Worm (Caenorhabditis elegans) whole organism, L2 larva: ENCODE results near the gene M04B2.4.

Experiments used
- C34F6.9 ChIP-seq: fragments of 150-350 bp; optimal IDR thresholded peaks from 2 replicates; lab custom pipeline; 2014; ENCODE audit warnings: missing biosample characterization, missing genetic modification characterization
- F13H6.1 ChIP-seq: sonication (generic microtip); optimal IDR thresholded peaks from 2 replicates; lab custom pipeline; 2016; ENCODE audit warnings: missing genetic modification characterization, missing compliant biosample characterization
- R02D3.7 ChIP-seq: fragments of 150-350 bp; optimal IDR thresholded peaks from 2 replicates; lab custom pipeline; 2014; ENCODE audit warnings: missing biosample characterization, missing genetic modification characterization
- Y55F3AM.14 ChIP-seq: fragments of 200-800 bp; sonication (Bioruptor generic); optimal IDR thresholded peaks from 2 replicates; lab custom pipeline; 2018; ENCODE audit warnings: mild to moderate bottlenecking, missing genetic modification characterization, missing compliant biosample characterization
- alr-1 ChIP-seq: fragments of 150-350 bp; optimal IDR thresholded peaks from 2 replicates; lab custom pipeline; 2014; ENCODE audit warnings: missing biosample characterization, missing genetic modification characterization
- aly-2 ChIP-seq: fragments of 150-350 bp; optimal IDR thresholded peaks from 2 replicates; lab custom pipeline; 2014; ENCODE audit warnings: missing biosample characterization, missing genetic modification characterization
- ama-1 ChIP-seq: fragments of 150-350 bp; optimal IDR thresholded peaks from 2 replicates; lab custom pipeline; 2018; ENCODE audit warnings: inconsistent platforms
- ceh-82 ChIP-seq: fragments of 150-350 bp; optimal IDR thresholded peaks from 2 replicates; lab custom pipeline; 2014; ENCODE audit warnings: missing biosample characterization, missing genetic modification characterization
- crh-2 ChIP-seq: sonication (generic microtip); optimal IDR thresholded peaks from 2 replicates; lab custom pipeline; 2017; ENCODE audit warnings: missing biosample characterization, missing genetic modification characterization
- dmd-4 ChIP-seq: sonication (generic microtip); optimal IDR thresholded peaks from 2 replicates; lab custom pipeline; 2017; ENCODE audit warnings: missing biosample characterization, missing genetic modification characterization
- egl-27 ChIP-seq: sonication (generic microtip); optimal IDR thresholded peaks from 3 replicates; lab custom pipeline; 2017; ENCODE audit warnings: missing biosample characterization, missing genetic modification reagents, missing genetic modification characterization
- elt-3 ChIP-seq: sonication (generic microtip); optimal IDR thresholded peaks from 2 replicates; lab custom pipeline; 2017; ENCODE audit warnings: missing biosample characterization, missing genetic modification characterization
- fos-1 ChIP-seq: fragments of 150-350 bp; optimal IDR thresholded peaks from 2 replicates; lab custom pipeline; 2014; ENCODE audit warnings: missing biosample characterization, missing genetic modification characterization
- lin-11 ChIP-seq: fragments of 150-350 bp; sonication (generic microtip); optimal IDR thresholded peaks from 2 replicates; lab custom pipeline; 2014; ENCODE audit warnings: missing biosample characterization, missing genetic modification characterization, inconsistent platforms, mixed read lengths
- lin-13 ChIP-seq: fragments of 150-350 bp; optimal IDR thresholded peaks from 2 replicates; lab custom pipeline; 2014; ENCODE audit warnings: missing biosample characterization, missing genetic modification reagents, missing genetic modification characterization
- lsy-2 ChIP-seq, 2 experiments: fragments of 150-350 bp in 1 of 2; sonication (generic microtip) in 1 of 2; optimal IDR thresholded peaks; 2 replicates each; lab custom pipeline; 2014 to 2017; ENCODE audit warnings: missing biosample characterization in 2 of 2, missing genetic modification characterization in 2 of 2
- mab-5 ChIP-seq: fragments of 150-350 bp; optimal IDR thresholded peaks from 2 replicates; lab custom pipeline; 2014; ENCODE audit warnings: missing biosample characterization, missing genetic modification characterization
- mbf-1 ChIP-seq: sonication (generic microtip); optimal IDR thresholded peaks from 2 replicates; lab custom pipeline; 2017; ENCODE audit warnings: missing biosample characterization, missing genetic modification characterization
- mdl-1 ChIP-seq, 2 experiments: fragments of 150-350 bp in 1 of 2; sonication (generic microtip) in 1 of 2; optimal IDR thresholded peaks; 2 replicates each; lab custom pipeline; 2017; ENCODE audit warnings: missing biosample characterization in 2 of 2, missing genetic modification characterization in 2 of 2
- nhr-10 ChIP-seq: sonication (generic microtip); optimal IDR thresholded peaks from 2 replicates; lab custom pipeline; 2017; ENCODE audit warnings: missing biosample characterization, missing genetic modification characterization
- nhr-11 ChIP-seq: fragments of 150-350 bp; optimal IDR thresholded peaks from 2 replicates; lab custom pipeline; 2014; ENCODE audit warnings: missing biosample characterization, missing genetic modification characterization
- nhr-12 ChIP-seq: fragments of 150-350 bp; optimal IDR thresholded peaks from 2 replicates; lab custom pipeline; 2014; ENCODE audit warnings: missing biosample characterization, missing genetic modification characterization
- nhr-129 ChIP-seq: fragments of 150-350 bp; optimal IDR thresholded peaks from 2 replicates; lab custom pipeline; 2014; ENCODE audit warnings: missing biosample characterization, missing genetic modification characterization
- nhr-21 ChIP-seq: fragments of 150-350 bp; optimal IDR thresholded peaks from 2 replicates; lab custom pipeline; 2014; ENCODE audit warnings: missing biosample characterization, missing genetic modification characterization
- nhr-25 ChIP-seq: fragments of 150-350 bp; sonication (generic microtip); optimal IDR thresholded peaks from 3 replicates; lab custom pipeline; 2014; ENCODE audit warnings: missing biosample characterization, missing genetic modification characterization
- nhr-77 ChIP-seq: fragments of 150-350 bp; optimal IDR thresholded peaks from 2 replicates; lab custom pipeline; 2014; ENCODE audit warnings: missing biosample characterization, missing genetic modification characterization
- peb-1 ChIP-seq: fragments of 150-350 bp; optimal IDR thresholded peaks from 2 replicates; lab custom pipeline; 2014; ENCODE audit warnings: missing biosample characterization, missing genetic modification characterization
- sem-4 ChIP-seq: fragments of 150-350 bp; optimal IDR thresholded peaks from 2 replicates; lab custom pipeline; 2014; ENCODE audit warnings: missing biosample characterization, missing genetic modification reagents, missing genetic modification characterization
- sma-3 ChIP-seq: sonication (generic microtip); optimal IDR thresholded peaks from 2 replicates; lab custom pipeline; 2016; ENCODE audit warnings: missing genetic modification reagents, missing genetic modification characterization, missing compliant biosample characterization
- sma-9 ChIP-seq, 2 experiments: fragments of 150-350 bp in 1 of 2; sonication (generic microtip) in 1 of 2; optimal IDR thresholded peaks; 2 replicates each; lab custom pipeline; 2014 to 2016; ENCODE audit warnings: missing genetic modification characterization in 2 of 2, mild to moderate bottlenecking in 1 of 2, missing biosample characterization in 1 of 2, missing compliant biosample characterization in 1 of 2, missing genetic modification reagents in 1 of 2, moderate library complexity in 1 of 2
- snpc-4 ChIP-seq: fragments of 150-350 bp; optimal IDR thresholded peaks from 2 replicates; lab custom pipeline; 2014; ENCODE audit warnings: missing biosample characterization, missing genetic modification characterization
- unc-55 ChIP-seq: fragments of 150-350 bp; sonication (generic microtip); optimal IDR thresholded peaks from 3 replicates; lab custom pipeline; 2014; ENCODE audit warnings: missing biosample characterization, missing genetic modification reagents, missing genetic modification characterization
- unc-62 ChIP-seq: fragments of 150-350 bp; optimal IDR thresholded peaks from 2 replicates; lab custom pipeline; 2014; ENCODE audit warnings: missing biosample characterization, missing genetic modification reagents, missing genetic modification characterization
- zag-1 ChIP-seq: fragments of 150-350 bp; optimal IDR thresholded peaks from 2 replicates; lab custom pipeline; 2014; ENCODE audit warnings: missing biosample characterization, missing genetic modification characterization
- ztf-1 ChIP-seq: fragments of 200-800 bp; sonication (Bioruptor generic); conservative IDR thresholded peaks from 2 replicates; pipeline ENCODE4 v1.3.6; 2022; ENCODE audit warnings: missing genetic modification characterization, missing compliant biosample characterization
- ztf-11 ChIP-seq: sonication (generic microtip); optimal IDR thresholded peaks from 2 replicates; lab custom pipeline; 2017; ENCODE audit warnings: missing biosample characterization, missing genetic modification characterization
- ztf-4 ChIP-seq: fragments of 150-350 bp; optimal IDR thresholded peaks from 2 replicates; lab custom pipeline; 2014; ENCODE audit warnings: missing biosample characterization, missing genetic modification characterization

M04B2.4 gene

ce11 chrIV:11549694-11550093, 28.9 kb upstream of the M04B2.4 start (continued):
- TF ChIP-seq R02D3.7 (tag; lab: Kevin White, UChicago): peak; percentile 5
- TF ChIP-seq sem-4 (tag; lab: Kevin White, UChicago): peak; percentile 39
- TF ChIP-seq alr-1 (tag; lab: Kevin White, UChicago): no peak
- no peak for TF ChIP-seq unc-62 (GFP tag; lab: Kevin White, UChicago)
- TF ChIP-seq mbf-1 (tag; lab: Kevin White, UChicago): no peak
- TF ChIP-seq ama-1: no peak
- TF ChIP-seq aly-2: no peak

- no peak for TF ChIP-seq ztf-1
- TF ChIP-seq mab-5 (tag; lab: Kevin White, UChicago): no peak
- TF ChIP-seq lin-11: no peak
- TF ChIP-seq Y55F3AM.14 (GFP tag; lab: Kevin White, UChicago): no peak
- no peak for TF ChIP-seq nhr-11 (tag; lab: Kevin White, UChicago)
- TF ChIP-seq unc-62 (GFP tag; lab: Kevin White, UChicago): no peak
- TF ChIP-seq nhr-21 (tag; lab: Kevin White, UChicago): no peak
- TF ChIP-seq ztf-4 (tag; lab: Kevin White, UChicago): no peak
Observed at ce11 chrIV:11548671-11549070, 27.8 kb upstream of the M04B2.4 start, which contains the start of gene M04B2.7. M04B2.7 (minus strand) TSS chrIV:11548771.

ce11 chrIV:11527752-11528151, 6.9 kb upstream of the M04B2.4 start, which contains the start of gene M04B2.2:
M04B2.2 (plus strand) TSS chrIV:11528052.
- TF ChIP-seq lsy-2 (tag; optimal IDR thresholded peaks at IDR 0.05; lab: Kevin White, UChicago) (peak in 1 of 2 experiments; percentile 7), nhr-11 (tag; lab: Kevin White, UChicago) (no peak), sem-4 (tag; lab: Kevin White, UChicago) (no peak), ama-1 (peak; percentile 42), unc-55 (GFP tag; lab: Kevin White, UChicago) (peak; percentile 8)

- no peak for TF ChIP-seq peb-1 (tag; lab: Kevin White, UChicago)
- TF ChIP-seq zag-1: no peak
Observed at ce11 chrIV:11526189-11526588, 5.4 kb upstream of the M04B2.4 start.

- TF ChIP-seq unc-55 (GFP tag; lab: Kevin White, UChicago) (peak; percentile 80), nhr-77 (tag; lab: Kevin White, UChicago) (no peak), mab-5 (tag; lab: Kevin White, UChicago) (peak; percentile 53), crh-2 (peak; percentile 57), unc-62 (GFP tag; lab: Kevin White, UChicago) (no peak), ceh-82 (peak; percentile 61), sem-4 (tag; lab: Kevin White, UChicago) (peak; percentile 74), elt-3 (no peak), dmd-4 (no peak), nhr-12 (tag; lab: Kevin White, UChicago) (no peak), nhr-10 (no peak), lsy-2 (tag; optimal IDR thresholded peaks at IDR 0.05; lab: Kevin White, UChicago) (peak; percentile 27 to 75), sma-3 (GFP tag; lab: Kevin White, UChicago) (peak; percentile 8), zag-1 (peak; percentile 67), lin-13 (peak; percentile 73), lin-11 (peak; percentile 74), nhr-129 (tag; lab: Kevin White, UChicago) (peak; percentile 82), nhr-21 (tag; lab: Kevin White, UChicago) (peak; percentile 30), nhr-25 (tag; lab: Kevin White, UChicago) (peak; percentile 18), snpc-4 (peak; percentile 69), fos-1 (no peak), R02D3.7 (tag; lab: Kevin White, UChicago) (no peak), ama-1 (peak; percentile 26), ztf-4 (tag; lab: Kevin White, UChicago) (peak; percentile 13), mdl-1 (tag; optimal IDR thresholded peaks at IDR 0.05; lab: Kevin White, UChicago) (peak in 1 of 2 experiments; percentile 29), ztf-11 (no peak), C34F6.9 (tag; lab: Kevin White, UChicago) (peak; percentile 77), egl-27 (peak; percentile 1), sma-9 (GFP tag; optimal IDR thresholded peaks at IDR 0.05; lab: Kevin White, UChicago) (peak; percentile 37), sma-9 (tag; optimal IDR thresholded peaks at IDR 0.05; lab: Kevin White, UChicago) (no peak), F13H6.1 (tag; lab: Kevin White, UChicago) (peak; percentile 64)
Observed at ce11 chrIV:11524241-11524692, 3.4 kb upstream of the M04B2.4 start, which contains the start of gene mep-1. mep-1 (plus strand) TSS chrIV:11524642.
